Fruit fly (Drosophila melanogaster): ENCODE results near the gene S-Lap2.

S-Lap2 gene

dm6 chr3L:8669087-8669486 lies 49.4 kb downstream of the S-Lap2 start (continued):
- TF ChIP-seq CG8632 (GFP tag; optimal IDR thresholded peaks at IDR 0.05) (peak; percentile 81), dac (GFP tag; optimal IDR thresholded peaks at IDR 0.05) (no peak), CG11294 (GFP tag; IDR thresholded peaks at IDR 0.05) (peak; percentile 22; the same call in 1 of the 2 replicates), Eip75B (GFP tag; optimal IDR thresholded peaks at IDR 0.05) (peak; percentile 88), CG34406 (GFP tag; optimal IDR thresholded peaks at IDR 0.05) (peak; percentile 74), CG6163 (GFP tag; IDR thresholded peaks at IDR 0.05) (peak; percentile 92), CG3919 (GFP tag; optimal IDR thresholded peaks at IDR 0.05) (peak; percentile 86), Sox15 (GFP tag; optimal IDR thresholded peaks at IDR 0.05) (peak; percentile 77), CG32006 (GFP tag; optimal IDR thresholded peaks at IDR 0.05) (peak; percentile 43), spab (GFP tag; optimal IDR thresholded peaks at IDR 0.05) (peak; percentile 86), lz (GFP tag; optimal IDR thresholded peaks at IDR 0.05) (peak; percentile 74), Lpt (GFP tag; optimal IDR thresholded peaks at IDR 0.05) (peak; percentile 57), CG11902 (GFP tag; optimal IDR thresholded peaks at IDR 0.05) (peak; percentile 83), CG6276 (GFP tag; optimal IDR thresholded peaks at IDR 0.05) (peak; percentile 7), Hr39 (GFP tag; optimal IDR thresholded peaks at IDR 0.05) (peak; percentile 72)

dm6 chr3L:8669847-8670622 lies 50.3 kb downstream of the S-Lap2 start:
- TF ChIP-seq CG6163 (GFP tag; IDR thresholded peaks at IDR 0.05) (no peak), acj6 (GFP tag; optimal IDR thresholded peaks at IDR 0.05) (no peak), Sox102F (GFP tag; optimal IDR thresholded peaks at IDR 0.05) (no peak), ss (GFP tag; optimal IDR thresholded peaks at IDR 0.05) (no peak), salr (GFP tag; optimal IDR thresholded peaks at IDR 0.05) (no peak), CG3032 (tag; optimal IDR thresholded peaks at IDR 0.05) (no peak), Sox14 (GFP tag; optimal IDR thresholded peaks at IDR 0.05) (no peak), vri (GFP tag; optimal IDR thresholded peaks at IDR 0.05) (no peak), Hr4 (GFP tag; optimal IDR thresholded peaks at IDR 0.05) (no peak), CG8119 (GFP tag; IDR thresholded peaks at IDR 0.05) (no peak), CG8319 (GFP tag; optimal IDR thresholded peaks at IDR 0.05) (no peak), Blimp-1 (GFP tag; optimal IDR thresholded peaks at IDR 0.05) (no peak), esn (GFP tag; optimal IDR thresholded peaks at IDR 0.05) (no peak), fkh (GFP tag; optimal IDR thresholded peaks at IDR 0.05) (no peak), Sox15 (GFP tag; optimal IDR thresholded peaks at IDR 0.05) (no peak), CG16779 (tag; optimal IDR thresholded peaks at IDR 0.05) (no peak), CG8632 (GFP tag; optimal IDR thresholded peaks at IDR 0.05) (no peak), dac (GFP tag; optimal IDR thresholded peaks at IDR 0.05) (no peak)

- TF ChIP-seq CG1621 (tag; optimal IDR thresholded peaks at IDR 0.05) (no peak), CG11902 (GFP tag; optimal IDR thresholded peaks at IDR 0.05) (no peak), CG6854 (GFP tag; optimal IDR thresholded peaks at IDR 0.05) (no peak), Hr4 (GFP tag; optimal IDR thresholded peaks at IDR 0.05) (no peak), CG3032 (tag; optimal IDR thresholded peaks at IDR 0.05) (no peak), topi (GFP tag; optimal IDR thresholded peaks at IDR 0.05) (no peak)
Measured at dm6 chr3L:8670983-8671382, 51.3 kb downstream of the S-Lap2 start.

All from whole organism, prepupa.